Worm (Caenorhabditis elegans): ENCODE measurements around the gene Y82E9BL.12.

ce11 chrIII:1342488-1342887 is 33.5 kb downstream of the Y82E9BL.12 start, which contains the start of gene fbxa-26:
- TF ChIP-seq hnd-1 (tag; optimal IDR thresholded peaks at IDR 0.05) (no peak), sea-1 (GFP tag; conservative IDR thresholded peaks at IDR 0.05) (no peak), pes-1 (GFP tag; IDR thresholded peaks at IDR 0.05) (no peak)
